Fruit fly (Drosophila melanogaster) ovary, adult (tissue): ENCODE results near the gene Pss.
A peak's percentile ranks its signal among the peaks of the same experiment; 100 is the strongest.
"Not testable (repeated sequence)": the region's sequence is repeated elsewhere in the genome, so short reads cannot be mapped to it uniquely, and the experiment has no call there.

Source experiments
- CG17801 ChIP-seq: fragments of 200-800 bp; optimal IDR thresholded peaks from 2 replicates; lab custom pipeline; 2019; ENCODE audit warnings: missing biosample characterization, mild to moderate bottlenecking, missing genetic modification characterization, moderate library complexity; ENCODE audit not compliant: partially characterized antibody

Pss gene

DNA sequence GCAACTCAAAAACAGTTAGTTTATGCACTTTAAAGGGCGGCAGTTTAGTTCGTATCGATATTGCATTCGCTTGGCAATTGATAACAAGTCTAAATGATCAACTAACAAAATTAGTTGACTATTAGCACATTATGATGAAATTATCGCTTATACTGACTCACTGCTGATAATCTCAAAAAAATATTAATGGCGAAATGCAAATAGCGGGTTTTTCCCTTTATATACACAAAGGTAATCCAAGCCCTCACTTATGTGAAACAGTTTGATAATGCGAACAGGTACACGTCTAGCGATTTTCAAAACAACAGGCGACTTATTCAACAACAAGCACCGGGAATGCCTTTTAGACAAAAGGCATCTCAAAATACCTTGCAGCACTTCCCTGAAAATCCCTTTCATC, 11.9 kb downstream of the Pss start:
- TF ChIP-seq CG17801 (GFP tag; lab: Kevin White, UChicago) = no peak

DNA sequence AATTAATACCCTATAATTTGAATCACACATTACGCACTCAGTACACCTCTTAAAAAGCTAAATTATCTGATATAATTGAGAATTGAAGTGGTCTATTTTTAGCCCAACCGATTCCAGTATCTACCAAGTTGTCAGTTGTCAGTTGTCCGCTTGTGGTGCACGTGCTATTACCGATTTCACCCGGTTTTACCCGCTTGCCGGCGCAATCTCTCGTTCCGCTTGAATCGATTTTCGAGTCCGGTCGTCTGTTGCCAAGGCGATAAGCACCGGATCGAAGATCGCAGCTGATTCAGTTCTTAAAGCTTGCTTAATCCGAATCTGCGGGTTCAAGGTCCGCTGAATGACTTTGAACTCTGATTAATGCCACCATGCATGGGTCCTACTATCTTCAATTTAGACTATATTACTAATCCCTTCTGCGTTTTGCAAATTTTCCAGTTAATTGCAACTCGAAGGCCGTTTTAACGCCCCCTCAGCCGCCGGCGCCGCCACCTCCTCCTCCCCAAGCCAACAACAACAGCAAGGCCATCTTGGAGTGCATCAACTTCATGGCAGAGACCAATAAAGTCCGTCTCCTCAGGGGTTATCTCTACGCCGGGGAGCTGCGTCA, 14.4 kb downstream of the Pss start:
- no peak for TF ChIP-seq CG17801 (GFP tag; lab: Kevin White, UChicago)

DNA sequence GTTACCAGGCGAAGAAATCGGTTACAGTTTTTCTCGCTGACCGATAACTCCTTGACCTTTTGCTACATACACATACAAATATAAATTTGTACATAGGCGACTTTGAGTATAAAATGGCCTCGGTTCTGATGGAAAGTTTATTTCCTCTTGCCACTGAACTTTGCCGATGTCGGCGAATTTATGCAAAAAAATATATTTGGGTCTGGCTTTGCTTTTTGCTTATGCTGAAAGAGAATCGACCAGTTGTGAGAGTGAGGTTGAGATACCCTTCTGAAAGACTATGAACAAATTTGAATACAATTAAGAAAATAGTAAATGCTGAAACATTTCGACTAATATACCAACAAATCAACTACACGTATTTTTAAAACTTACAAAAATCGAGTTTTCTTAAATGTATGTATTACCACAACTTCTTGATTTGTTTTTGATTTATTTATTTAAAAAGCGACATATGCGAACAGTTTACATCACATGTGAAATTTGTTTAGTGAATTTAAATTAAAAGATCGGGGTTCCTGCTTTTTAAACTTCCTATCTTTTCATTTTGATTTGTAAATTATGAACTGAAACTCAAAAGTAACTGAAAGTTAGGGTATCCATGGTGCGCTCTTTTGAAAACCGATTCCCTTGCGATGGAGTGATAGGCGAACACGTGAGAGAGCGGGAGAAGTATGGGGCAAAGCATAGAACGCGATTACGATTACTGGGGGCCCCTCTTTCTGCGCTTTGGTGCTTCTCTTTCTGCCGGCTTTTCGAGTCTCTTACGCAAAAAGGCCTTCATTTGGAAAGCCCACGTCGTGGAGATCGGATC, 16.6 kb downstream of the Pss start:
- peak; percentile 72 for TF ChIP-seq CG17801 (GFP tag; lab: Kevin White, UChicago)

DNA sequence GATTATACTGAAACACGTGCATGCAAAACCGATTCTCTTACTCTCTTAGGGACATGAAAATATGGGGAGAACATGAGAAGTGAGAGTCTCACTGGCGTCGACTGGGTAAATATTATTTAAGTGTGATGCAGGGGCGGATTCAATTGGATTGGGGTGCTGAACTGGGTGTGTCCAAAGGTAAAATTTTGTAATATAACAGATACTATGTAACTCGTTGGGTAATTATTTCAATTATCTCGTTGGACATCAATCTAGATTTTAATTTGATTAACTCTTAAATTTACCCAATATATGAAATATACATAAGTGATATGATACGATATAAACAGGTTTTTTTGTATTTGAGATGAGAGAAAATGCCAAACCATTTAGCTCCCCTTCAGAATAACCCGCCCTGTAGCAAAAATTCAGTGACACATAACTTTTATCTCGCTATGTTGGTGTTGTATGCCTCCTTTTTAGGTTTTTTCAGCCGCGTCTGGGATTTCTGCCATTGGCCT, 17.8 kb downstream of the Pss start:
- peak; percentile 85 for TF ChIP-seq CG17801 (GFP tag; lab: Kevin White, UChicago)

DNA sequence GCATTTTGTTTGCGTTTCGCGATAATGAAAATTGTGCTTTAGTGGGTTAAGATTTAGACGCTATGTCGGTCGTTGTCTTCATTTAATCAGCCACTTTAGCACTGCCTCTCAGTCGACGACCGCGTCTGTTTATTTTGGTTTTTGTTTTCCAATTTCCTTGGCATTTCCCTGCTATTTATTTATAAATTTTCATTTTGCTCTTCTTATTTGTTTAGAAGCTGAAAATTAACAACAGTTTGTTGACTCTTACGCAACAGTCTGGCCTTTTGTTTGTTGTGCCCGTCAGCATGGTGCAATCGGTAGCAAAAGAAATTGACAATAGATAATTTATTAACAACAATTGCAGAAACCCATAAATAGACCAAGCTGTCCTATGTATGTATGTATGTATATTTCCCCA, 18.4 kb downstream of the Pss start:
- no peak for TF ChIP-seq CG17801 (GFP tag; lab: Kevin White, UChicago)

DNA sequence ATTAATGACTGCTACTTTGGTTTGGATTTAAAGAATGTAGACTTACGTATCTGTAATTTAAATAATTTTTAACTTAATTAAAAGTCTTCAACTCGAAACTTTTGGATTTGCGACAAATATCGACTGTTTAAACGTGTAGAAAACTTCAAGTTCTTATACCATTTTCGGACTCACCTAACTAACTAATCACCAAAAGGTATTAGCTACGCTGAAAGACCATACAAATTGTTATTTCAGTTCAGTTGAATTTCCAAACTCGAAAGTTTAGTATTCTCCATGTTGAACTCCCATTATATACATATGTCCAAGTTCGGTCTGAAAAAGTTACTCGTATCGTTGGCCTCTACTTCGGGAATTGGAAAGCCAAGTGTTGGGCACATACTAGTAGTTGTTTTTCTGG, 20.2 kb downstream of the Pss start, which contains the start of gene CG5078:
Gene CG5078, plus strand, starts transcription at position 301 of the 400 bp plus-strand sequence.
- TF ChIP-seq CG17801 (GFP tag; lab: Kevin White, UChicago) = no peak

DNA sequence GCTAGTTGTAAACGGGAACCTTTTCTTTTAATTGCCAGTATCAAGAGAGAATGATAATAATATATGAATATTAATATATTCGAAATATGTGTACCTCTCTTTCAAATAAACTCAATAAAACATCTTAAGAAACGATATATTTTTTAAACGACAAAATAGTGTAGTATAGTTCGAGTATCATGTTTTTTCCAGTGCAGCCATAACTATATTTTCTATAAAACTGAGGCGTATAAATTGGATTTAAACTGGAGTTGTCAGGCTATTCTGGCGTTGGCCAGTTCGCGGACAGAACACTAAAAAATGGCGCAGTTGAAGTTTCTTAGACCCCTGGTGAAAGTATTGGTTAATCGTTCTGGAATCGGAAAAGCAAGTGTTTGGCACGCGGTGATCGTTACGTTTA, 22.1 kb downstream of the Pss start, which contains the start of gene CG17637:
Gene CG17637, plus strand, starts transcription at position 301 of the 400 bp plus-strand sequence.
- TF ChIP-seq CG17801 (GFP tag; lab: Kevin White, UChicago) = not testable (repeated sequence)

DNA sequence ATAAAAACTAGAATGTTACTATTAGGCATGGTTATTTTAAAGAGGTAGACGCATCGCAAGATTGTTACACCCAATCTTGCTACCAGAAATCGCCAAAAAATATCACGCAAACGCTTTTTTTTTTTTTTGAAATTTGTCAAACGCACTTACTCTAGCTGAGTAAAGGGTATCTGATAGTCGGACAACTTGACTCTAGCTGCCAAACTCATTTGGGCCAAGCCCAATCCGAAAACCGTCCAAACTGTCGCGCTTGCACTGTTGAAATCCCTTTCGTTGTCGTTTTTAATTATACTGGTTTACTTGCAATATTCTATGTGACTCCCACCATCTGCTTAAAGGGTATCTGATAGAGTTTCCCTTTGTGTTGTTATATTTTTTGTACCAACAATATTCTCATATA, 22.7 kb downstream of the Pss start:
- TF ChIP-seq CG17801 (GFP tag; lab: Kevin White, UChicago) = no peak

DNA sequence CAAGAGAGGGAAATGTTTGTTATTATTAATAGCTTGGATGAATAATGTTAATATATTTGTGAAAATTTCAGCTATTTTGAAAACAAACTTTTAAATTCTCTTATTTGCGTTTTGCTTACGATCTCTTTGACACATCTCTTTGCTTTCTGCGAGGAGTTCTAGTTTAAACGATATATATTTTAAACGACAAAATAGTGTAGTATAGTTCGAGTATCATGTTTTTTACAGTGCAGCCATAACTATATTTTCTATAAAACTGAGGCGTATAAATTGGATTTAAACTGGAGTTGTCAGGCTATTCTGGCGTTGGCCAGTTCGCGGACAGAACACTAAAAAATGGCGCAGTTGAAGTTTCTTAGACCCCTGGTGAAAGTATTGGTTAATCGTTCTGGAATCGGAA, 26.4 kb downstream of the Pss start, which contains the start of gene CG18281:
Gene CG18281, plus strand, starts transcription at position 301 of the 400 bp plus-strand sequence.
- not testable (repeated sequence) for TF ChIP-seq CG17801 (GFP tag; lab: Kevin White, UChicago)

DNA sequence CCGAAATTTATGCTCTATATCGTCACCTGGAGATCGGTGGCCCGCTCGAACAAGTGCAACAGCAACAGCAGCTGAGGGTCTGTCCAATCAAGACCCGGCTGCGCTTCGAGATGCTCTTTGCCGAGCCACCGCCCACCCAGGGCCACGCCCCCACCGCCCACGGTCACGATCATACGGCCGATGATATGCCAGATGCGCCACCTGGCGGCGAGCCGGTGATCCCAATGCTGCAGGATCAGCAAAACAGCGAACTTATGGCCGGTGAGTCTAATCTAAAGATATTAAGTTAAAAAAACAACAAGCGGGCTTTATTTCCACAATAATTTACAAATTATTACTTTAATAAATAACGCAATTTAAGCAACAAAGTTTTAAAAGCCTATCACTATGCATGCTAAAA, 27.8 kb downstream of the Pss start:
- TF ChIP-seq CG17801 (GFP tag; lab: Kevin White, UChicago) = no peak

DNA sequence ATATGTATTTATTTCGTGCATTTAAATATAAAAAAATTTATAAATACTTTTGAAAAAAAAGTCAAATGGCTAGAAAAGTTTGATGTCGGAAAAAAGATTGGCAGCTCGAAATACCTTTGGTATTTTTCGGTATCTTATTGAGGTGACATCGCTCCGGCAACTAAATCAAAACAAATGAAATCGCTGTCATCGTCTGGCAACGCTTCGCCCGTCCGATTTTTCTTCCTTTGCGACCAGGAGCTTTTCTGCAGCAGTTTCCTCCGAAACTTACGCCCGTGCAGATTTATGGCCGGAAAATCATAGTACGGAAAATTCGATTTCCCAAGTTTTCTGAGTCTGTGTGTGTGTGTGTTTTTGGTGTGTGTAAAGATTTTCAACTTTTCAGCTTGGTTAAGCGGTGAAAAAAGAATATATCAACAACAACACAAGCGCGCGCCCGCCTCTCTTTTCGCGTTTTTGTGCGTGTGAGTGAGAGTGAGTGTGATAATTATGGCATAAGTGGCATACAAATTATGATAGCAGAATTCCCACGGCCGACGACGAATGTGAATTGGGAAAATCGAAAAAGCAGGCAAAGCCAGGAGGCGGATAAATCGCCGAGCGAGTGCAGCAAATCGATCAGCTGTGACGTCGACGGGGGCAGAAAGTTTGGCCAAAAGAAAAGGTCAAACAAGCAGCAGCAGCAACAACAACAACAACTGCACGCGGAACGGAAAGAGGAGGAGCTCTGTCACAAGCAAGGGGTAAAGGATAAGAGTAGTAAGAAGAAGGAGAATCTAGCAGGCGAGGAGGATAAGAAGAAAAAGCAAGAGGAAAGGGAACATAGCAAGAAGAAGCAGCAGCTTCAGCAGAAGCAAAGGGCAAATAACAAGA, 28.6 kb downstream of the Pss start, which contains the start of gene CG32425:
Gene CG32425, plus strand, starts transcription at position 200 of the 873 bp plus-strand sequence.
- TF ChIP-seq CG17801 (GFP tag; lab: Kevin White, UChicago) = no peak

DNA sequence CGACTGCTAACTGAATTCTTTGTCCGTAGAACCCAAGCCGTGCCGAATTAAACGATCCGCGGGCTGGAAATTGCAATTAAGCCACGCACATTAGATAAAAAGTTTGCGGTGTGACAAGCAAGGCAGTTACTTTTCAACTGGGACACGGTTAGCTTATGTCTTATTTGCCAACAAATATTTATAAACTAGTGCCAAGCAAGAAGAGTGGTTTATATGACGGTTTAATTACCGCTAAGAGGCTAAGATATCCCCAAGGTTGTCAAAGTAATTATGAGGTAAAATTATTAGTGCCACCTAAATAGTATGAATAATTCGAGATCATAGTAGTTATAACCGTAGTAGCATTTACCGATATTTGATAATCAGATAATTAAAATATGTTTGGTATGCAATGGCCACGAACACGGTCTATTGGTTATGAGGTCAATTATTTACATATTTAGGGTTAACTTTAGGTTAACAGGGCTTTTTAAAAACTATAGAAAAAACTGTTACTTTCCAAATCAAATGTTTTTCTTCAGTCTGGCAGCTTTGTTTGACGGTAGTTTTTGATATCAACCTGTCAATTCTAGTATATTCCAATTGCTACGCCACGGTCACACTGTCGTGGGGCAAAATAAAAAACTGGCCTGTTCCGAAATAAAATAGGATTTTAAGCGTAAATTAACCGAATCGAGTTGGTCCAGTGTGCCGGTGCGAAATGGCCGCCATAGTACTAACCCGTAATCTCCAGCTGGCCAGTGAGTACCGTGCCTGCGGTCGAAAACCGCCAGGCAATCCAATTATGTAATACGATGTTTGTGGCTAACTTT, 31.0 kb downstream of the Pss start, which contains the start of gene ZnT77C:
Gene ZnT77C, minus strand, starts transcription at position 142 of the 812 bp plus-strand sequence.
- no peak for TF ChIP-seq CG17801 (GFP tag; lab: Kevin White, UChicago)

DNA sequence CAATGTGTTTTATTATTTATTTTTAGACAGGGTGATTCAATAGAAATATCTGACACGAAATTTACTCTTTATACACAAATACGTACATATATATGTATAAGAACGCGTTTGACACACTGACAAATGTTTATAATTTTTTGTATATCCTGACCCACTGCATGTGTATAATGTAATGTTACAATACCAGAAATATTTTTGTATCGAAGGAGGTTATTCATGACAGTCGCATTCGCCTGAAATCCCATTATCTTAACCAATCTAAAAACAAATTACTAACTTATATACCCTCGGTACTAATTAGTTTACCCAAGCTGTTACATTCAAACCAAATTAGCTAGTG, 31.7 kb downstream of the Pss start:
- no peak for TF ChIP-seq CG17801 (GFP tag; lab: Kevin White, UChicago)
